Fruit fly (Drosophila melanogaster): ENCODE measurements around the gene Poxm.

dm6 chr3R:8333768-8334470 is at the start of gene Poxm:
- TF ChIP-seq gl (tag; optimal IDR thresholded peaks at IDR 0.05) (peak; percentile 76), Pif1A (GFP tag; optimal IDR thresholded peaks at IDR 0.05) (peak; percentile 89), CG34367 (tag; optimal IDR thresholded peaks at IDR 0.05) (peak; percentile 90), CG8159 (tag; optimal IDR thresholded peaks at IDR 0.05) (peak; percentile 98), Pif1B (GFP tag; optimal IDR thresholded peaks at IDR 0.05) (peak; percentile 91), CG14655 (GFP tag; optimal IDR thresholded peaks at IDR 0.05) (peak; percentile 99), CG32121 (GFP tag; IDR thresholded peaks at IDR 0.05) (peak; percentile 93)
